Fruit fly (Drosophila melanogaster) whole organism, embryonic: ENCODE measurements around the gene bb8.

Experiments used
- Asciz ChIP-seq: fragments of 200-800 bp; sonication (Bioruptor generic); optimal IDR thresholded peaks from 2 replicates; lab custom pipeline; 2017; ENCODE audit warnings: missing biosample characterization, mild to moderate bottlenecking, missing genetic modification characterization, missing genetic modification reagents
- Atf6 ChIP-seq: fragments of 200-800 bp; sonication (Bioruptor generic); IDR thresholded peaks from 2 replicates; pipeline ENCODE4 v1.3.6; 2022; ENCODE audit warnings: missing biosample characterization, missing genetic modification characterization
- CG10267 ChIP-seq: fragments of 200-800 bp; sonication (Bioruptor generic); optimal IDR thresholded peaks from 2 replicates; lab custom pipeline; 2018; ENCODE audit warnings: missing biosample characterization, mild to moderate bottlenecking, missing genetic modification characterization, moderate library complexity
- CG10979 ChIP-seq: fragments of 200-800 bp; sonication (Bioruptor generic); optimal IDR thresholded peaks from 2 replicates; lab custom pipeline; 2018; ENCODE audit warnings: missing biosample characterization, mild to moderate bottlenecking, missing genetic modification characterization, moderate library complexity
- CG11723 ChIP-seq: fragments of 200-800 bp; sonication (Bioruptor generic); optimal IDR thresholded peaks from 2 replicates; lab custom pipeline; 2017; ENCODE audit warnings: missing biosample characterization, mild to moderate bottlenecking, missing genetic modification characterization
- CG14860 ChIP-seq: fragments of 200-800 bp; sonication (Bioruptor generic); IDR thresholded peaks from 3 replicates; pipeline ENCODE4 v1.3.6; 2022; ENCODE audit warnings: missing biosample characterization, missing genetic modification characterization; ENCODE audit not compliant: partially characterized antibody
- CG15514 ChIP-seq: fragments of 200-800 bp; sonication (Bioruptor generic); optimal IDR thresholded peaks from 3 replicates; lab custom pipeline; 2017; ENCODE audit warnings: missing biosample characterization, missing genetic modification characterization, mild to moderate bottlenecking, moderate library complexity, missing genetic modification reagents
- CG15696 ChIP-seq: fragments of 200-800 bp; sonication (Bioruptor generic); optimal IDR thresholded peaks from 2 replicates; lab custom pipeline; 2019; ENCODE audit warnings: missing biosample characterization, mild to moderate bottlenecking, missing genetic modification characterization, moderate library complexity
- CG1602 ChIP-seq: fragments of 200-800 bp; sonication (Bioruptor generic); optimal IDR thresholded peaks from 3 replicates; lab custom pipeline; 2016; ENCODE audit warnings: missing biosample characterization, missing genetic modification characterization
- CG16815 ChIP-seq: fragments of 200-800 bp; sonication (Bioruptor generic); optimal IDR thresholded peaks from 3 replicates; lab custom pipeline; 2017; ENCODE audit warnings: missing biosample characterization, mild to moderate bottlenecking, missing genetic modification characterization
- CG17829 ChIP-seq: fragments of 200-800 bp; optimal IDR thresholded peaks from 2 replicates; lab custom pipeline; 2019; ENCODE audit warnings: missing biosample characterization, mild to moderate bottlenecking, missing genetic modification characterization, moderate library complexity
- CG18619 ChIP-seq: fragments of 200-800 bp; sonication (Bioruptor generic); optimal IDR thresholded peaks from 3 replicates; lab custom pipeline; 2017; ENCODE audit warnings: missing biosample characterization, mild to moderate bottlenecking, missing genetic modification characterization
- CG2202 ChIP-seq: fragments of 200-800 bp; sonication (Bioruptor generic); optimal IDR thresholded peaks from 2 replicates; lab custom pipeline; 2018; ENCODE audit warnings: missing biosample characterization, mild to moderate bottlenecking, missing genetic modification characterization
- CG32532 ChIP-seq: fragments of 200-800 bp; sonication (Bioruptor generic); IDR thresholded peaks from 2 replicates; pipeline ENCODE4 v1.3.6; 2022; ENCODE audit warnings: missing biosample characterization, missing genetic modification characterization
- CG4328 ChIP-seq: fragments of 200-800 bp; sonication (Bioruptor generic); optimal IDR thresholded peaks from 3 replicates; lab custom pipeline; 2017; ENCODE audit warnings: missing biosample characterization, missing genetic modification reagents, missing genetic modification characterization
- CG5180 ChIP-seq: fragments of 200-800 bp; sonication (Bioruptor generic); optimal IDR thresholded peaks from 3 replicates; lab custom pipeline; 2017; ENCODE audit warnings: missing biosample characterization, missing genetic modification characterization, mild to moderate bottlenecking, moderate library complexity, missing genetic modification reagents
- CG6654 ChIP-seq: fragments of 200-800 bp; sonication (Bioruptor generic); optimal IDR thresholded peaks from 2 replicates; lab custom pipeline; 2017; ENCODE audit warnings: missing biosample characterization, mild to moderate bottlenecking, missing genetic modification characterization
- CG6813 ChIP-seq: fragments of 200-800 bp; sonication (Bioruptor generic); optimal IDR thresholded peaks from 2 replicates; lab custom pipeline; 2017; ENCODE audit warnings: missing biosample characterization, missing genetic modification characterization, mild to moderate bottlenecking, moderate library complexity, missing genetic modification reagents
- CG8359 ChIP-seq: fragments of 200-800 bp; sonication (Bioruptor generic); optimal IDR thresholded peaks from 2 replicates; lab custom pipeline; 2017; ENCODE audit warnings: missing biosample characterization, mild to moderate bottlenecking, missing genetic modification characterization, borderline replicate concordance
- CG8388 ChIP-seq: fragments of 200-800 bp; sonication (Bioruptor generic); optimal IDR thresholded peaks from 2 replicates; lab custom pipeline; 2019; ENCODE audit warnings: missing biosample characterization, mild to moderate bottlenecking, missing genetic modification characterization, moderate library complexity
- CG8765 ChIP-seq: fragments of 200-800 bp; sonication (Bioruptor generic); IDR thresholded peaks from 2 replicates; pipeline ENCODE4 v1.3.6; 2022; ENCODE audit warnings: missing biosample characterization, missing genetic modification characterization
- CG9797 ChIP-seq: fragments of 200-800 bp; sonication (Bioruptor generic); optimal IDR thresholded peaks from 3 replicates; lab custom pipeline; 2018; ENCODE audit warnings: missing biosample characterization, mild to moderate bottlenecking, missing genetic modification characterization
- Camta ChIP-seq: fragments of 200-800 bp; sonication (Bioruptor generic); optimal IDR thresholded peaks from 2 replicates; lab custom pipeline; 2016; ENCODE audit warnings: missing biosample characterization, missing genetic modification characterization
- CoRest ChIP-seq: fragments of 200-800 bp; sonication (Bioruptor generic); optimal IDR thresholded peaks from 3 replicates; lab custom pipeline; 2018; ENCODE audit warnings: missing biosample characterization, mild to moderate bottlenecking, missing genetic modification characterization, moderate library complexity
- Dbx ChIP-seq: fragments of 200-800 bp; sonication (Bioruptor generic); IDR thresholded peaks from 3 replicates; pipeline ENCODE4 v1.3.6; 2022; ENCODE audit warnings: missing biosample characterization, missing genetic modification characterization
- Deaf1 ChIP-seq: fragments of 200-800 bp; optimal IDR thresholded peaks from 3 replicates; lab custom pipeline; 2019; ENCODE audit warnings: missing biosample characterization, mild to moderate bottlenecking, missing genetic modification characterization, moderate library complexity
- Fer1 ChIP-seq: fragments of 200-800 bp; sonication (Bioruptor generic); optimal IDR thresholded peaks from 2 replicates; lab custom pipeline; 2017; ENCODE audit warnings: missing biosample characterization, mild to moderate bottlenecking, missing genetic modification characterization
- Max ChIP-seq: fragments of 200-800 bp; sonication (Bioruptor generic); optimal IDR thresholded peaks from 2 replicates; lab custom pipeline; 2016; ENCODE audit warnings: missing biosample characterization, mild to moderate bottlenecking, missing genetic modification characterization
- Mrtf ChIP-seq: fragments of 200-800 bp; sonication (Bioruptor generic); IDR thresholded peaks from 3 replicates; pipeline ENCODE4 v1.3.6; 2022; ENCODE audit warnings: missing biosample characterization, missing genetic modification characterization
- NK7.1 ChIP-seq: fragments of 200-800 bp; sonication (Bioruptor generic); optimal IDR thresholded peaks from 3 replicates; lab custom pipeline; 2016; ENCODE audit warnings: missing biosample characterization, missing genetic modification characterization
- NfI ChIP-seq: fragments of 200-800 bp; sonication (Bioruptor generic); optimal IDR thresholded peaks from 3 replicates; lab custom pipeline; 2018; ENCODE audit warnings: missing biosample characterization, mild to moderate bottlenecking, missing genetic modification characterization, moderate library complexity
- Pdp1 ChIP-seq, 2 experiments: fragments of 200-800 bp; sonication (Bioruptor generic); optimal IDR thresholded peaks; 3 replicates each; lab custom pipeline; 2016; ENCODE audit warnings: missing biosample characterization in 2 of 2, missing genetic modification characterization in 2 of 2, mild to moderate bottlenecking in 1 of 2, moderate library complexity in 1 of 2
- Xbp1 ChIP-seq: fragments of 200-800 bp; sonication (Bioruptor generic); optimal IDR thresholded peaks from 3 replicates; lab custom pipeline; 2016; ENCODE audit warnings: missing biosample characterization, mild to moderate bottlenecking, missing genetic modification characterization
- cg ChIP-seq: fragments of 200-800 bp; sonication (Bioruptor generic); optimal IDR thresholded peaks from 3 replicates; lab custom pipeline; 2019; ENCODE audit warnings: missing biosample characterization, mild to moderate bottlenecking, missing genetic modification characterization, moderate library complexity
- corto ChIP-seq: fragments of 200-800 bp; sonication (Bioruptor generic); optimal IDR thresholded peaks from 2 replicates; lab custom pipeline; 2016; ENCODE audit warnings: missing biosample characterization, mild to moderate bottlenecking, missing genetic modification characterization, moderate library complexity
- disco-r ChIP-seq: fragments of 200-800 bp; sonication (Bioruptor generic); optimal IDR thresholded peaks from 2 replicates; lab custom pipeline; 2016; ENCODE audit warnings: missing biosample characterization, missing genetic modification characterization
- gce ChIP-seq: fragments of 200-800 bp; sonication (Bioruptor generic); IDR thresholded peaks from 3 replicates; pipeline ENCODE4 v1.3.6; 2022; ENCODE audit warnings: missing biosample characterization, missing genetic modification characterization
- gcm ChIP-seq: fragments of 200-800 bp; sonication (Bioruptor generic); optimal IDR thresholded peaks from 2 replicates; lab custom pipeline; 2019; ENCODE audit warnings: missing biosample characterization, mild to moderate bottlenecking, missing genetic modification characterization, moderate library complexity
- gfzf ChIP-seq: fragments of 200-800 bp; sonication (Bioruptor generic); optimal IDR thresholded peaks from 2 replicates; lab custom pipeline; 2016; ENCODE audit warnings: missing biosample characterization, mild to moderate bottlenecking, missing genetic modification characterization, moderate library complexity
- inv ChIP-seq: fragments of 200-800 bp; sonication (Bioruptor generic); IDR thresholded peaks from 2 replicates; pipeline ENCODE4 v1.3.6; 2022; ENCODE audit warnings: missing biosample characterization, missing genetic modification characterization; ENCODE audit not compliant: partially characterized antibody
- kah ChIP-seq: fragments of 200-800 bp; sonication (Bioruptor generic); optimal IDR thresholded peaks from 2 replicates; lab custom pipeline; 2018; ENCODE audit warnings: missing biosample characterization, mild to moderate bottlenecking, missing genetic modification characterization
- klu ChIP-seq: fragments of 200-800 bp; sonication (Bioruptor generic); IDR thresholded peaks from 2 replicates; pipeline ENCODE4 v1.3.6; 2022; ENCODE audit warnings: missing biosample characterization, missing genetic modification characterization
- lab ChIP-seq: fragments of 200-800 bp; sonication (Bioruptor generic); optimal IDR thresholded peaks from 3 replicates; lab custom pipeline; 2017; ENCODE audit warnings: missing biosample characterization, missing genetic modification characterization, mild to moderate bottlenecking, moderate library complexity, missing genetic modification reagents
- sd ChIP-seq: fragments of 200-800 bp; sonication (Bioruptor generic); optimal IDR thresholded peaks from 3 replicates; lab custom pipeline; 2018; ENCODE audit warnings: missing biosample characterization, mild to moderate bottlenecking, missing genetic modification characterization, moderate library complexity
- sima ChIP-seq: fragments of 200-800 bp; sonication (Bioruptor generic); optimal IDR thresholded peaks from 2 replicates; lab custom pipeline; 2016; ENCODE audit warnings: missing biosample characterization, missing genetic modification characterization
- slp2 ChIP-seq: fragments of 200-800 bp; sonication (Bioruptor generic); optimal IDR thresholded peaks from 2 replicates; lab custom pipeline; 2016; ENCODE audit warnings: missing biosample characterization, missing genetic modification characterization
- stwl ChIP-seq: fragments of 200-800 bp; sonication (Bioruptor generic); optimal IDR thresholded peaks from 3 replicates; lab custom pipeline; 2018; ENCODE audit warnings: missing biosample characterization, mild to moderate bottlenecking, missing genetic modification characterization, moderate library complexity
- tin ChIP-seq: fragments of 200-800 bp; sonication (Bioruptor generic); optimal IDR thresholded peaks from 3 replicates; lab custom pipeline; 2016; ENCODE audit warnings: missing biosample characterization, missing genetic modification characterization
- trh ChIP-seq: fragments of 200-800 bp; sonication (Bioruptor generic); optimal IDR thresholded peaks from 2 replicates; lab custom pipeline; 2016; ENCODE audit warnings: missing biosample characterization, missing genetic modification characterization

bb8 gene

dm6 chr3R:23335577-23335976, 45.6 kb upstream of the bb8 start (continued):
- peak; percentile 73 for TF ChIP-seq CG15514
- peak; percentile 40 for TF ChIP-seq CG1602 (GFP tag; lab: Kevin White, UChicago)
- peak; percentile 31 for TF ChIP-seq CG5180 (GFP tag; lab: Kevin White, UChicago)
- peak; percentile 27 for TF ChIP-seq CG15696 (tag; lab: Kevin White, UChicago)
- TF ChIP-seq CG10979 (tag; lab: Kevin White, UChicago), result peak; percentile 78
- peak; percentile 76 for TF ChIP-seq Max (GFP tag; lab: Kevin White, UChicago)
- no peak for TF ChIP-seq Camta (GFP tag; lab: Kevin White, UChicago)
- peak; percentile 71 for TF ChIP-seq Atf6 (GFP tag; lab: Robert Waterston, UW)
- TF ChIP-seq tin (GFP tag; lab: Kevin White, UChicago), result peak; percentile 32
- TF ChIP-seq CG18619 (GFP tag; lab: Kevin White, UChicago), result peak; percentile 83
- no peak for TF ChIP-seq NK7.1 (GFP tag; lab: Kevin White, UChicago)
- TF ChIP-seq disco-r (GFP tag; lab: Kevin White, UChicago), result no peak
- peak; percentile 7 for TF ChIP-seq trh (GFP tag; lab: Kevin White, UChicago)
- TF ChIP-seq CG8765 (GFP tag; lab: Robert Waterston, UW), result 0 out of 2 replicates have a peak, but pooled peaks have one; percentile 31
- TF ChIP-seq CG14860, result no peak
- peak; percentile 85 for TF ChIP-seq NfI (GFP tag; lab: Kevin White, UChicago)
- TF ChIP-seq CG2202 (tag; lab: Kevin White, UChicago), result peak; percentile 0
- TF ChIP-seq CoRest (tag; lab: Kevin White, UChicago), result peak; percentile 89
- TF ChIP-seq CG6813 (GFP tag; lab: Kevin White, UChicago), result peak; percentile 82
- TF ChIP-seq CG6654 (GFP tag; lab: Kevin White, UChicago), result peak; percentile 60
- peak; percentile 60 for TF ChIP-seq CG11723 (GFP tag; lab: Kevin White, UChicago)
- peak; percentile 66 for TF ChIP-seq Deaf1 (tag; lab: Kevin White, UChicago)
- peak; percentile 94 for TF ChIP-seq lab (GFP tag; lab: Kevin White, UChicago)
- peak; percentile 78 for TF ChIP-seq CG4328 (GFP tag; lab: Kevin White, UChicago)
- TF ChIP-seq sima (GFP tag; lab: Kevin White, UChicago), result no peak
- peak; percentile 26 for TF ChIP-seq Xbp1
- TF ChIP-seq cg (GFP tag; lab: Kevin White, UChicago), result no peak
- TF ChIP-seq Asciz (GFP tag; lab: Kevin White, UChicago), result peak; percentile 71
- peak; percentile 70 for TF ChIP-seq CG10267 (tag; lab: Kevin White, UChicago)
- TF ChIP-seq kah (GFP tag; lab: Kevin White, UChicago), result peak; percentile 60
- TF ChIP-seq gfzf (GFP tag; lab: Kevin White, UChicago), result no peak
- no peak for TF ChIP-seq slp2 (GFP tag; lab: Kevin White, UChicago)
- TF ChIP-seq klu (GFP tag; lab: Robert Waterston, UW), result peak; percentile 62; the same call in 1 of the 2 replicates
- peak; percentile 59 for TF ChIP-seq CG17829 (tag; lab: Kevin White, UChicago)
- TF ChIP-seq inv (GFP tag; lab: Robert Waterston, UW), result no peak
- peak; percentile 1 to 48 for TF ChIP-seq Pdp1 (GFP tag; optimal IDR thresholded peaks at IDR 0.05; lab: Kevin White, UChicago)
- TF ChIP-seq CG8359 (GFP tag; lab: Kevin White, UChicago), result peak; percentile 30
- peak; percentile 93 for TF ChIP-seq Fer1 (GFP tag; lab: Kevin White, UChicago)
- peak; percentile 50 for TF ChIP-seq gcm (GFP tag; lab: Kevin White, UChicago)
- no peak for TF ChIP-seq corto (GFP tag; lab: Kevin White, UChicago)
- TF ChIP-seq sd, result peak; percentile 69
- TF ChIP-seq CG8388 (GFP tag; lab: Kevin White, UChicago), result peak; percentile 21
- TF ChIP-seq Mrtf (GFP tag; lab: Robert Waterston, UW), result 0 out of 3 replicates have a peak, but pooled peaks have one; percentile 49
- TF ChIP-seq CG16815 (GFP tag; lab: Kevin White, UChicago), result peak; percentile 37
- TF ChIP-seq CG32532 (GFP tag; lab: Robert Waterston, UW), result peak; percentile 85
- TF ChIP-seq CG9797 (GFP tag; lab: Kevin White, UChicago), result peak; percentile 16
- TF ChIP-seq gce (GFP tag; lab: Robert Waterston, UW), result no peak
- TF ChIP-seq Dbx (GFP tag; lab: Robert Waterston, UW), result peak; percentile 84
- no peak for TF ChIP-seq stwl (tag; lab: Kevin White, UChicago)
